Worm (Caenorhabditis elegans): ENCODE measurements around the gene nspg-13.
A peak's percentile ranks its signal among the peaks of the same experiment; 100 is the strongest.

The nspg-13 gene

ce11 chrX:5279170-5279635 lies 24.2 kb downstream of the nspg-13 start, which contains the start of gene Y34B4A.2 (continued):
- no peak for TF ChIP-seq lsl-1 (GFP tag; optimal IDR thresholded peaks at IDR 0.05)
- no peak for TF ChIP-seq lsy-27 (tag; optimal IDR thresholded peaks at IDR 0.05; ENCODE audit: borderline replicate concordance, insufficient read depth)
- peak; percentile 22 for TF ChIP-seq ZK185.1 (tag; optimal IDR thresholded peaks at IDR 0.05; ENCODE audit: poor library complexity, severe bottlenecking)
- no peak for TF ChIP-seq Y95B8A.8 (GFP tag; IDR thresholded peaks at IDR 0.05)
- TF ChIP-seq attf-5 (GFP tag; optimal IDR thresholded peaks at IDR 0.05), result peak; percentile 29
- TF ChIP-seq ztf-18 (tag; optimal IDR thresholded peaks at IDR 0.05), result peak; percentile 8
- no peak for TF ChIP-seq lir-1 (GFP tag; conservative IDR thresholded peaks at IDR 0.05)
- no peak for TF ChIP-seq lag-1 (GFP tag; IDR thresholded peaks at IDR 0.05)
- TF ChIP-seq F10E7.11 (tag; optimal IDR thresholded peaks at IDR 0.05), result no peak

- TF ChIP-seq dpff-1 (tag; optimal IDR thresholded peaks at IDR 0.05) (no peak), hmg-1.2 (GFP tag; IDR thresholded peaks at IDR 0.05) (no peak), ztf-28 (GFP tag; IDR thresholded peaks at IDR 0.05) (no peak), Y56A3A.18 (GFP tag; IDR thresholded peaks at IDR 0.05) (no peak), hrde-1 (tag; optimal IDR thresholded peaks at IDR 0.05; ENCODE audit: borderline replicate concordance) (no peak), F33H1.4 (GFP tag; IDR thresholded peaks at IDR 0.05) (no peak), dpl-1 (GFP tag; optimal IDR thresholded peaks at IDR 0.05) (no peak), ccch-3 (GFP tag; optimal IDR thresholded peaks at IDR 0.05) (no peak), atf-7 (tag; optimal IDR thresholded peaks at IDR 0.05) (no peak), lin-54 (GFP tag; optimal IDR thresholded peaks at IDR 0.05) (no peak), Y67H2A.10 (GFP tag; conservative IDR thresholded peaks at IDR 0.05) (no peak)
Observed at ce11 chrX:5279674-5280073, 24.7 kb downstream of the nspg-13 start, which contains the start of gene rga-8. TSS of gene rga-8 (minus strand) at chrX:5279774.

DNA sequence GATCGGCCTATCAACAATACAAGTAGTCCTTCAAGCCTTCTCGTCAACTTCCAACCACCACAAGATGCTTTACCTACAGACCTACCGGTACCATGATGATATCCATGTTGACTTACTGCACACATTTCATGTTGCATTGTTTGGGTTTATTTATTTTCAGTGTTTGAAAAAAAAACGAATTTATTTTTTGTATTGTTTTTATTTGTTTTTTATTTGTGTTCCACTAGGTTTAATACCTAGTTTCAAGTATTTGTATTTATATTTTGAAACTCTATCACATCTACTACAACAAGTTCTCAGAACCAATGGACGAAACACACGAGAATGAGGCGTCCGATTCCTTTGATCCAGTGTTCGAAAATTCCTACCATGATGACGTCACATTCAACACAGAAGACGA lies 28.5 kb downstream of the nspg-13 start, which contains the start of gene vps-41:
vps-41 (plus strand) TSS at position 301 of the 400 bp plus-strand sequence.
- TF ChIP-seq aptf-2 (GFP tag; conservative IDR thresholded peaks at IDR 0.05) (no peak), Y56A3A.18 (GFP tag; IDR thresholded peaks at IDR 0.05) (no peak), madf-8 (GFP tag; conservative IDR thresholded peaks at IDR 0.05) (no peak), ceh-40 (GFP tag; IDR thresholded peaks at IDR 0.05) (no peak), athp-1 (tag; optimal IDR thresholded peaks at IDR 0.05) (no peak), snpc-1.3 (tag; optimal IDR thresholded peaks at IDR 0.05; ENCODE audit: insufficient read depth) (no peak), let-526 (GFP tag; IDR thresholded peaks at IDR 0.05) (no peak), madf-6 (GFP tag; IDR thresholded peaks at IDR 0.05) (no peak), ekl-4 (GFP tag; IDR thresholded peaks at IDR 0.05) (no peak), chd-7 (tag; optimal IDR thresholded peaks at IDR 0.05) (no peak), F10E7.11 (tag; optimal IDR thresholded peaks at IDR 0.05) (no peak), akir-1 (GFP tag; optimal IDR thresholded peaks at IDR 0.05) (no peak), ceh-79 (tag; optimal IDR thresholded peaks at IDR 0.05) (no peak), nhr-120 (GFP tag; IDR thresholded peaks at IDR 0.05) (no peak), lir-1 (GFP tag; conservative IDR thresholded peaks at IDR 0.05) (no peak)

DNA sequence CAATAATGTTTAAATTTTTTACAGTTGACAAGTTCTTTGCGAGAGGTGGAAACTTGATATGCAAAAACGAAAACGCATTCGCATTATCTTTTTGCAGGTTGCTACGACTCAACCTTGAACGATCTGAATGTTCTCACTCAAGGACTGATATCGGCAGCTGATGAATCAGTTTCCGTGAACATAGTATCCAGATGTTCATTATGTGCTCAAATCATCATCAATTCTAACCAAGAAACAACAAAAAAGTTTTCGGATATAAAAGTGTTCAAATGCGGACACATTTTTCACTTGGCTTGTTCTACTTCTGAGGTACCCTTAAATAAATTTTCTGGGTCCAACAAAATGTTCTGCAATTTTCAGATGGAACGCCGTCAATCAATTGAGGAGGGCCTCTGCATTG lies 34.1 kb downstream of the nspg-13 start:
- TF ChIP-seq madf-8 (GFP tag; conservative IDR thresholded peaks at IDR 0.05) (no peak), F37B4.10 (GFP tag; IDR thresholded peaks at IDR 0.05) (no peak), nhr-90 (tag; optimal IDR thresholded peaks at IDR 0.05) (no peak), T07F8.4 (tag; optimal IDR thresholded peaks at IDR 0.05) (no peak), egrh-3 (GFP tag; IDR thresholded peaks at IDR 0.05) (no peak), lin-26 (GFP tag; IDR thresholded peaks at IDR 0.05) (no peak), zfh-2 (GFP tag; conservative IDR thresholded peaks at IDR 0.05) (no peak)
